Fruit fly (Drosophila melanogaster) whole organism, pupa: Measurements from ENCODE around the gene SdicB.

Experiments used
- CG10348 ChIP-seq: fragments of 200-800 bp; sonication (Bioruptor generic); IDR thresholded peaks from 2 replicates; pipeline ENCODE4 v1.3.6; 2022; ENCODE audit warnings: missing biosample characterization, missing genetic modification characterization
- CG12605 ChIP-seq: fragments of 200-800 bp; sonication (Bioruptor generic); IDR thresholded peaks from 2 replicates; pipeline ENCODE4 v1.3.6; 2022; ENCODE audit warnings: missing biosample characterization, missing genetic modification characterization
- CG13204 ChIP-seq: fragments of 200-800 bp; sonication (Bioruptor generic); optimal IDR thresholded peaks from 2 replicates; lab custom pipeline; 2018; ENCODE audit warnings: missing biosample characterization, mild to moderate bottlenecking, missing genetic modification characterization, moderate library complexity
- CG14655 ChIP-seq: fragments of 200-800 bp; sonication (Bioruptor generic); optimal IDR thresholded peaks from 3 replicates; lab custom pipeline; 2017; ENCODE audit warnings: mild to moderate bottlenecking, missing biosample characterization, missing genetic modification reagents, missing genetic modification characterization
- CG15710 ChIP-seq: fragments of 200-800 bp; sonication (Bioruptor generic); optimal IDR thresholded peaks from 2 replicates; lab custom pipeline; 2018; ENCODE audit warnings: missing biosample characterization, mild to moderate bottlenecking, missing genetic modification characterization, moderate library complexity
- CG17806 ChIP-seq: fragments of 200-800 bp; sonication (Bioruptor generic); optimal IDR thresholded peaks from 2 replicates; lab custom pipeline; 2018; ENCODE audit warnings: missing biosample characterization, mild to moderate bottlenecking, missing genetic modification characterization, moderate library complexity
- CG32121 ChIP-seq: fragments of 200-800 bp; sonication (Bioruptor generic); IDR thresholded peaks from 2 replicates; pipeline ENCODE4 v1.3.6; 2022; ENCODE audit warnings: missing biosample characterization, missing genetic modification characterization
- CG34367 ChIP-seq: fragments of 200-800 bp; sonication (Bioruptor generic); optimal IDR thresholded peaks from 2 replicates; lab custom pipeline; 2018; ENCODE audit warnings: missing biosample characterization, mild to moderate bottlenecking, missing genetic modification characterization
- CG4496 ChIP-seq: fragments of 200-800 bp; sonication (Bioruptor generic); IDR thresholded peaks from 3 replicates; pipeline ENCODE4 v1.3.6; 2022; ENCODE audit warnings: missing biosample characterization, missing genetic modification characterization
- CG8159 ChIP-seq: fragments of 200-800 bp; sonication (Bioruptor generic); optimal IDR thresholded peaks from 3 replicates; lab custom pipeline; 2018; ENCODE audit warnings: missing biosample characterization, mild to moderate bottlenecking, missing genetic modification characterization, moderate library complexity
- CG8301 ChIP-seq: fragments of 200-800 bp; sonication (Bioruptor generic); optimal IDR thresholded peaks from 2 replicates; lab custom pipeline; 2018; ENCODE audit warnings: missing biosample characterization, mild to moderate bottlenecking, missing genetic modification characterization
- CG9948 ChIP-seq: fragments of 200-800 bp; sonication (Bioruptor generic); optimal IDR thresholded peaks from 2 replicates; lab custom pipeline; 2018; ENCODE audit warnings: missing biosample characterization, mild to moderate bottlenecking, missing genetic modification characterization, moderate library complexity
- D1 ChIP-seq: fragments of 200-800 bp; sonication (Bioruptor generic); optimal IDR thresholded peaks from 2 replicates; lab custom pipeline; 2018; ENCODE audit warnings: missing biosample characterization, mild to moderate bottlenecking, missing genetic modification characterization, moderate library complexity
- EcR ChIP-seq: fragments of 200-800 bp; sonication (Bioruptor generic); optimal IDR thresholded peaks from 3 replicates; lab custom pipeline; 2019; ENCODE audit warnings: missing biosample characterization, missing genetic modification characterization, mild to moderate bottlenecking, moderate library complexity, missing genetic modification reagents
- Ets98B ChIP-seq: fragments of 200-800 bp; sonication (Bioruptor generic); IDR thresholded peaks from 2 replicates; pipeline ENCODE4 v1.3.6; 2022; ENCODE audit warnings: missing biosample characterization, missing genetic modification characterization
- Pif1A ChIP-seq: fragments of 200-800 bp; sonication (Bioruptor generic); optimal IDR thresholded peaks from 3 replicates; lab custom pipeline; 2016; ENCODE audit warnings: missing biosample characterization, missing genetic modification characterization
- Snoo ChIP-seq: fragments of 200-800 bp; sonication (Bioruptor generic); optimal IDR thresholded peaks from 3 replicates; lab custom pipeline; 2017; ENCODE audit warnings: missing biosample characterization, mild to moderate bottlenecking, missing genetic modification characterization, inconsistent platforms
- fd96Ca ChIP-seq: fragments of 200-800 bp; sonication (Bioruptor generic); IDR thresholded peaks from 3 replicates; pipeline ENCODE4 v1.3.6; 2022; ENCODE audit warnings: missing biosample characterization, missing genetic modification characterization
- gl ChIP-seq: fragments of 200-800 bp; sonication (Bioruptor generic); optimal IDR thresholded peaks from 2 replicates; lab custom pipeline; 2018; ENCODE audit warnings: missing biosample characterization, mild to moderate bottlenecking, missing genetic modification characterization
- rn ChIP-seq: fragments of 200-800 bp; sonication (Bioruptor generic); IDR thresholded peaks from 2 replicates; pipeline ENCODE4 v1.3.6; 2022; ENCODE audit warnings: missing biosample characterization, missing genetic modification characterization

Gene SdicB

DNA sequence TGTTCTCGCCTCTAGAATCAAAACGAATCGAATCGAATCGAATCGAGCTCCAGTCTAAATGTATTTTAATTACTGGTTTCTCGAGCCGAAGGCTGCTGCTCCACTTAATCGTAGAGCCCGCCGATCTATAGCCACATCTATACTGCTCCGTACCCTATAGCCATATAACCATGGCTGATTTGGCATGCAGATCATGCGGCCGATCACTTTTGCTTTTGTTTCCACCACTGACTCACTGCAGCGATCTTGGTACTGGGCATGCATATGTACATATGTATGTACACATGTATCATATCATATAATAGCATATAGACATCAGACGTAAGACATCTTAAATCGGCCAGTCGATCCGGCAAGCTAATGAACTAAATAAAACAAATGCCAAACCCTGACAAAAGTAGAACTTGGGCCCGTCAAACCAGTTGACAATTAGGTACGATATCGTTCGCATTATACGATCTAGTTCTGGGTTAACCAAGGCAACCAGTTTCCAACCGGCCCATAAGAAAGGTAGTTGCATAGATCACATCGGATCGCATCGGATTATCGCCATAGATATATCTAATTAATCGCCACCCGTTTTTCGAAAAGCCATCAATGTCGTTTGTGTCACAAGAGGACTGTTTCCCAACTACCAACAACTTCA, 35.9 kb upstream of the SdicB start:
- no peak for TF ChIP-seq CG14655 (GFP tag; lab: Kevin White, UChicago)
- no peak for TF ChIP-seq CG4496 (GFP tag; lab: Robert Waterston, UW)
- no peak for TF ChIP-seq fd96Ca (GFP tag; lab: Robert Waterston, UW)
- TF ChIP-seq CG12605 (GFP tag; lab: Robert Waterston, UW): no peak
- TF ChIP-seq CG13204: no peak
- no peak for TF ChIP-seq EcR (GFP tag; lab: Kevin White, UChicago)
- no peak for TF ChIP-seq Snoo
- TF ChIP-seq CG9948 (tag; lab: Kevin White, UChicago): no peak
- TF ChIP-seq CG17806: no peak
- TF ChIP-seq CG10348 (GFP tag; lab: Robert Waterston, UW): no peak
- TF ChIP-seq CG32121 (GFP tag; lab: Robert Waterston, UW): no peak
- TF ChIP-seq rn (GFP tag; lab: Robert Waterston, UW): no peak
- TF ChIP-seq gl (tag; lab: Kevin White, UChicago): no peak
- no peak for TF ChIP-seq CG34367 (tag; lab: Kevin White, UChicago)
- no peak for TF ChIP-seq D1
- TF ChIP-seq CG8159 (tag; lab: Kevin White, UChicago): no peak
- TF ChIP-seq CG15710 (tag; lab: Kevin White, UChicago): no peak
- TF ChIP-seq Pif1A (GFP tag; lab: Kevin White, UChicago): no peak
- no peak for TF ChIP-seq CG8301 (tag; lab: Kevin White, UChicago)

DNA sequence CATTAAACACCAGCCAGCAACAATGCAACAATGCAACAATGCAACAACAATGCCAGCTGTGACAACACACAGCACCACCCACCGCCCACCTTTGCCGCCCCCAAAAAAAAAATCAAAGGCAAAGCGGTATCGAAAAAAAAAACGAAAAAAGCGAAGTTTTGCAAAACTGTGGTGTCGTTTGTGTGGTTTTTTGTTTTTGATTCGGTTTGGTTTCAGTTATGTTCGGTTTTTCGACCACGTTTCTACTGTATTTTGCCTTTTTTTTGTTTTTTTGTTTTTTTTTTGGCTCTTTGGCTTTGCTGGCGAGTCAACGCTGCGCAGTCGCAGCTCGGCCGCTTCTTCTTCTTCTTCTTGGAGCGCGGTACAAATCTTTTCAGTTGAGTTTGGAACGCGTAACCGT, 34.9 kb upstream of the SdicB start, which contains the start of gene Peritrophin-A:
Gene Peritrophin-A (plus strand): TSS at position 370 of the 400 bp plus-strand sequence.
- TF ChIP-seq CG8301 (tag; lab: Kevin White, UChicago): no peak
- TF ChIP-seq Snoo: peak; percentile 62
- peak; percentile 79 for TF ChIP-seq CG32121 (GFP tag; lab: Robert Waterston, UW)
- peak; percentile 30 for TF ChIP-seq Pif1A (GFP tag; lab: Kevin White, UChicago)
- TF ChIP-seq CG34367 (tag; lab: Kevin White, UChicago): no peak
- TF ChIP-seq Ets98B (GFP tag; lab: Robert Waterston, UW): peak; percentile 62
- TF ChIP-seq CG4496 (GFP tag; lab: Robert Waterston, UW): peak; percentile 75; the same call in 2 of the 3 replicates
- peak; percentile 39; the same call in 1 of the 2 replicates for TF ChIP-seq rn (GFP tag; lab: Robert Waterston, UW)
- peak; percentile 80 for TF ChIP-seq CG12605 (GFP tag; lab: Robert Waterston, UW)
- TF ChIP-seq CG15710 (tag; lab: Kevin White, UChicago): no peak
- TF ChIP-seq CG10348 (GFP tag; lab: Robert Waterston, UW): no peak
- TF ChIP-seq fd96Ca (GFP tag; lab: Robert Waterston, UW): peak; percentile 67; the same call in 2 of the 3 replicates
- TF ChIP-seq, all 21 proteins: peak for 8

DNA sequence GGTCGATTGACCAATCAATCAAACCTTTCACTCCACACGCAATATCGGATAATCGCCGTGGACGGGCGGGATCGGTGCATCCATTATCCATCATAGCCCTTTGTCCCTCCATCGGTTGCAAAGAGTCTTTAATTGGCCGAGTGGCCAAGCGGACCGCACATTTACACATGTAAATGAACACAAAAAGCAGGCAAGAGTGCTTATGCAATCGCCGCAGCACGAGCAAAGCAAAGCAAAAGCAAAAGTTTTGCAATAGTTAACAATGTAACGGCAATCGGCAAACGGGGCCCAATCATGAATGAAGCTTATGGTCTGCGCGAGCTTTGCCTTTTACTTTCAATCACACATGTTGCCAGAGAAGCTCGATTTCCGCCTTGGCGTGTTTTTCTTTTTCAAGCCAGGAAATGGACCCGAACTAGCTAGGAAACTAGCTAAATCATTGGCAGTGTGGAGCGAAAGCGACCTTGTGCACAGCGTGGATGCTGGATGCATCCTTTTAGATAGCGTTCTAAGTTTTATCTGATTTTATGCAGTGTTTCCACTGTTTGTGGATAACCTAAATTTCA, 34.0 kb upstream of the SdicB start:
- TF ChIP-seq CG17806 (no peak), CG4496 (GFP tag; lab: Robert Waterston, UW) (no peak), rn (GFP tag; lab: Robert Waterston, UW) (no peak), gl (tag; lab: Kevin White, UChicago) (no peak), fd96Ca (GFP tag; lab: Robert Waterston, UW) (no peak), CG8159 (tag; lab: Kevin White, UChicago) (no peak)

DNA sequence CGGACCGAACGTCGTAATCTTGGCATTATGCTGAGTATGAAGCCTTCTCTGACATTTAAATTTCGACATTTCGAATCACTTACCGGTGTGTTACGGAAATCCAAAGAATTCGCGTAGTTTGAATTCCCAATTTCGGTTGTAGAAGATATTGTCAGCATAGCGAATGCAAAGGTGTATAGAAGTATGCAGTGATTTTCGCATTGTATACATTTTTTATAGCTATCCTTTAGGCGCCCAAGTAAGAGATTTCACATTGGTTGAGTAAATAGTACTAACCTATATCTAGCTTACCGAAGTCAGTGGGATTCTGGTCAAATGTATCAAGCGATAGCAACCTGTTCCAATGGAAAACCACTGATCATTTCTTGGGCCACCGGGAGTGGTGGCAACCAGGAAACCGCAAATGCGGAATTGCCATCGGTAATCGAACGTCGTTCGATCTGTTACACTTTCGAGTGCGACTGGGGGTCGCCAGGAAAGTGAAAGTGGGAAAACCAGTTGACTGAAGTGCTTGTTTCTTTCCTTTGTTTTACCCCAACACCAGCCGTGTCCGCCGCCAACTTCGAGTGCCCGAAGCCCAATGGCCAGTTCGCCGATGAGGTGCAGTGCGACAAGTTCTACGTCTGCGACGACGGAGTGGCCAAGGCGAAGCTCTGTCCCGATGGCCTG, 31.2 kb upstream of the SdicB start:
- TF ChIP-seq D1 (no peak), rn (GFP tag; lab: Robert Waterston, UW) (no peak), CG10348 (GFP tag; lab: Robert Waterston, UW) (no peak), Pif1A (GFP tag; lab: Kevin White, UChicago) (no peak), CG12605 (GFP tag; lab: Robert Waterston, UW) (no peak), Ets98B (GFP tag; lab: Robert Waterston, UW) (no peak), CG8159 (tag; lab: Kevin White, UChicago) (no peak), CG14655 (GFP tag; lab: Kevin White, UChicago) (no peak), CG17806 (no peak), CG32121 (GFP tag; lab: Robert Waterston, UW) (no peak), CG9948 (tag; lab: Kevin White, UChicago) (no peak)

DNA sequence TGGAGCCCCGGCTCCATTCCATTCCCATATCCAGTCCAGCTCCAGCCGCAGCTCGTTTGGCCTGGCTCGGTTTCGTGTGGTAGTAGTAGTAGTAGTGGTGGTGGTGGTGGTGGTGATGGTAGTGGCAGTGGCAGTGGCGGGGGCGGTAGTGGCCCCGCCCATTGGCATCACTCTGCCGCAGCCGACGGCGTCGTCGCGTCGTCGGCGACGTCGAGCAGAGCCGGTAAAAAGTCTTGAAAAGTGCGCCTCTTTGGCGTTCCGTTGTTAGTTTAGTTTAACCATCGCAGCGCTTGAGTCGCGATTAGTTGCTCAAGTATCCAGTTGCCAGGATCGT, 30.2 kb upstream of the SdicB start, which contains the start of gene obst-A:
Gene obst-A (plus strand): TSS at position 248 of the 334 bp plus-strand sequence.
- TF ChIP-seq EcR (GFP tag; lab: Kevin White, UChicago) (peak; percentile 60), CG8159 (tag; lab: Kevin White, UChicago) (no peak), CG4496 (GFP tag; lab: Robert Waterston, UW) (0 out of 3 replicates have a peak, but pooled peaks have one; percentile 53), CG32121 (GFP tag; lab: Robert Waterston, UW) (peak; percentile 11; the same call in 1 of the 2 replicates), Ets98B (GFP tag; lab: Robert Waterston, UW) (peak; percentile 35; the same call in 1 of the 2 replicates), CG17806 (no peak)
